Worm (Caenorhabditis elegans) whole organism, L4 larva: ENCODE results near the gene Y47D7A.17.

ENCODE experiments used
- ceh-44 ChIP-seq: fragments of 200-800 bp; sonication (Bioruptor generic); IDR thresholded peaks from 2 replicates; pipeline ENCODE4 v1.3.6; 2022; ENCODE audit warnings: missing genetic modification reagents, missing genetic modification characterization, missing compliant biosample characterization
- daf-12 ChIP-seq: fragments of 150-350 bp; optimal IDR thresholded peaks from 2 replicates; lab custom pipeline; 2014; ENCODE audit warnings: missing biosample characterization, missing genetic modification reagents, missing genetic modification characterization
- duxl-1 ChIP-seq: sonication (generic microtip); optimal IDR thresholded peaks from 2 replicates; lab custom pipeline; 2016; ENCODE audit warnings: mild to moderate bottlenecking, missing genetic modification characterization, moderate library complexity, missing compliant biosample characterization; ENCODE audit not compliant: poor library complexity
- fos-1 ChIP-seq: fragments of 150-350 bp; optimal IDR thresholded peaks from 2 replicates; lab custom pipeline; 2014; ENCODE audit warnings: missing biosample characterization, missing genetic modification characterization
- jun-1 ChIP-seq: fragments of 150-350 bp; optimal IDR thresholded peaks from 2 replicates; lab custom pipeline; 2014; ENCODE audit warnings: missing biosample characterization, missing genetic modification reagents, missing genetic modification characterization
- lir-3 ChIP-seq: sonication (generic microtip); optimal IDR thresholded peaks from 2 replicates; lab custom pipeline; 2016; ENCODE audit warnings: mild to moderate bottlenecking, missing genetic modification characterization, missing compliant biosample characterization
- nhr-76 ChIP-seq: fragments of 150-350 bp; optimal IDR thresholded peaks from 2 replicates; lab custom pipeline; 2014; ENCODE audit warnings: missing biosample characterization, missing genetic modification characterization
- sdz-12 ChIP-seq: fragments of 200-800 bp; sonication (Bioruptor generic); optimal IDR thresholded peaks from 2 replicates; lab custom pipeline; 2018; ENCODE audit warnings: mild to moderate bottlenecking, missing genetic modification characterization, missing compliant biosample characterization
- unc-130 ChIP-seq: sonication (generic microtip); optimal IDR thresholded peaks from 2 replicates; lab custom pipeline; 2016; ENCODE audit warnings: missing genetic modification reagents, missing genetic modification characterization, missing compliant biosample characterization
- ztf-11 ChIP-seq: fragments of 150-350 bp; optimal IDR thresholded peaks from 2 replicates; lab custom pipeline; 2014; ENCODE audit warnings: missing biosample characterization, missing genetic modification characterization

ce11 chrV:4401865-4402264 lies 9.7 kb downstream of the Y47D7A.17 start, which contains the start of gene F13A2.5:
- TF ChIP-seq daf-12 (tag; lab: Kevin White, UChicago) (no peak), duxl-1 (tag; lab: Kevin White, UChicago) (no peak), lir-3 (no peak), jun-1 (no peak), ztf-11 (tag; lab: Kevin White, UChicago) (no peak), fos-1 (tag; lab: Kevin White, UChicago) (no peak), sdz-12 (GFP tag; lab: Kevin White, UChicago) (no peak), unc-130 (no peak), ceh-44 (GFP tag; lab: Robert Waterston, UW) (no peak), nhr-76 (tag; lab: Kevin White, UChicago) (no peak)
